Worm (Caenorhabditis elegans) whole organism, L4 larva: Measurements from ENCODE around the gene T06E4.5.

ENCODE experiments used
- Y5F2A.4 ChIP-seq: fragments of 200-800 bp; sonication (Bioruptor generic); optimal IDR thresholded peaks from 2 replicates; lab custom pipeline; 2018; ENCODE audit warnings: mild to moderate bottlenecking, missing genetic modification characterization, missing compliant biosample characterization
- Y75B8A.6 ChIP-seq: fragments of 200-800 bp; sonication (Bioruptor generic); IDR thresholded peaks from 2 replicates; pipeline ENCODE4 v1.3.6; 2022; ENCODE audit warnings: missing genetic modification reagents, missing genetic modification characterization, missing compliant biosample characterization
- aha-1 ChIP-seq: fragments of 150-350 bp; peaks from one replicate; lab custom pipeline; 2014; ENCODE audit warnings: missing biosample characterization, missing genetic modification characterization
- aly-2 ChIP-seq: sonication (generic microtip); optimal IDR thresholded peaks from 2 replicates; lab custom pipeline; 2018; ENCODE audit warnings: missing biosample characterization, missing genetic modification characterization
- ctbp-1 ChIP-seq: fragments of 200-800 bp; sonication (Bioruptor generic); IDR thresholded peaks from 2 replicates; pipeline ENCODE4 v1.3.6; 2022; ENCODE audit warnings: missing genetic modification reagents, missing genetic modification characterization, missing compliant biosample characterization
- dve-1 ChIP-seq: sonication (generic microtip); optimal IDR thresholded peaks from 2 replicates; lab custom pipeline; 2017; ENCODE audit warnings: antibody characterized with exemption, mild to moderate bottlenecking, missing genetic modification characterization, missing compliant biosample characterization; ENCODE audit not compliant: insufficient read depth
- egl-27 ChIP-seq: sonication (generic microtip); optimal IDR thresholded peaks from 3 replicates; lab custom pipeline; 2017; ENCODE audit warnings: missing biosample characterization, missing genetic modification reagents, missing genetic modification characterization
- egl-43 ChIP-seq: fragments of 200-800 bp; sonication (Bioruptor generic); IDR thresholded peaks from 2 replicates; pipeline ENCODE4 v1.3.6; 2022; ENCODE audit warnings: missing genetic modification reagents, missing genetic modification characterization, missing compliant biosample characterization
- fkh-10 ChIP-seq: fragments of 150-350 bp; optimal IDR thresholded peaks from 2 replicates; lab custom pipeline; 2014; ENCODE audit warnings: missing biosample characterization, missing genetic modification reagents, missing genetic modification characterization
- hlh-30 ChIP-seq: sonication (generic microtip); optimal IDR thresholded peaks from 2 replicates; lab custom pipeline; 2017; ENCODE audit warnings: antibody characterized with exemption, mild to moderate bottlenecking, missing genetic modification characterization, missing compliant biosample characterization; ENCODE audit not compliant: insufficient read depth
- lin-1 ChIP-seq: fragments of 200-800 bp; sonication (Bioruptor generic); IDR thresholded peaks from 2 replicates; pipeline ENCODE4 v1.3.6; 2022; ENCODE audit warnings: missing genetic modification reagents, missing genetic modification characterization, missing compliant biosample characterization
- lin-39 ChIP-seq: fragments of 150-350 bp; optimal IDR thresholded peaks from 2 replicates; lab custom pipeline; 2014; ENCODE audit warnings: missing biosample characterization, missing genetic modification reagents, missing genetic modification characterization
- madf-5 ChIP-seq, 2 experiments: fragments of 200-800 bp; sonication (Bioruptor generic); IDR thresholded peaks; 2 replicates each; pipeline ENCODE4 v1.3.6; 2022; ENCODE audit warnings: missing compliant biosample characterization in 2 of 2, missing genetic modification characterization in 2 of 2
- madf-9 ChIP-seq: fragments of 200-800 bp; sonication (Bioruptor generic); conservative IDR thresholded peaks from 2 replicates; pipeline ENCODE4 v1.3.6; 2022; ENCODE audit warnings: missing genetic modification reagents, missing genetic modification characterization, missing compliant biosample characterization
- mdl-1 ChIP-seq, 2 experiments: fragments of 150-350 bp in 1 of 2; sonication (generic microtip) in 1 of 2; optimal IDR thresholded peaks; 2 replicates each; lab custom pipeline; 2014 to 2017; ENCODE audit warnings: missing biosample characterization in 2 of 2, missing genetic modification characterization in 2 of 2
- mdt-29 ChIP-seq: fragments of 200-800 bp; sonication (Bioruptor generic); IDR thresholded peaks from 2 replicates; pipeline ENCODE4 v1.3.6; 2022; ENCODE audit warnings: missing genetic modification reagents, missing genetic modification characterization, missing compliant biosample characterization
- nhr-237 ChIP-seq: sonication (generic microtip); optimal IDR thresholded peaks from 2 replicates; lab custom pipeline; 2017; ENCODE audit warnings: missing biosample characterization, missing genetic modification characterization
- nhr-25 ChIP-seq: sonication (generic microtip); optimal IDR thresholded peaks from 2 replicates; lab custom pipeline; 2017; ENCODE audit warnings: missing genetic modification characterization, mild to moderate bottlenecking, missing compliant biosample characterization, antibody characterized with exemption, moderate library complexity, borderline replicate concordance; ENCODE audit not compliant: insufficient read depth
- nhr-41 ChIP-seq: fragments of 200-800 bp; sonication (Bioruptor generic); IDR thresholded peaks from 2 replicates; pipeline ENCODE4 v1.3.6; 2022; ENCODE audit warnings: missing genetic modification reagents, missing genetic modification characterization, missing compliant biosample characterization
- nhr-77 ChIP-seq: fragments of 150-350 bp; optimal IDR thresholded peaks from 2 replicates; lab custom pipeline; 2014; ENCODE audit warnings: missing biosample characterization, missing genetic modification characterization
- php-3 ChIP-seq: fragments of 200-800 bp; sonication (Bioruptor generic); IDR thresholded peaks from 2 replicates; pipeline ENCODE4 v1.3.6; 2022; ENCODE audit warnings: missing genetic modification reagents, missing genetic modification characterization, missing compliant biosample characterization
- rbr-2 ChIP-seq: sonication (generic microtip); optimal IDR thresholded peaks from 2 replicates; lab custom pipeline; 2016; ENCODE audit warnings: missing genotype, missing genetic modification characterization, missing compliant biosample characterization
- saeg-2 ChIP-seq: fragments of 200-800 bp; sonication (Bioruptor generic); IDR thresholded peaks from 2 replicates; pipeline ENCODE4 v1.3.6; 2022; ENCODE audit warnings: missing genetic modification reagents, missing genetic modification characterization, missing compliant biosample characterization
- set-16 ChIP-seq: fragments of 200-800 bp; sonication (Bioruptor generic); IDR thresholded peaks from 2 replicates; pipeline ENCODE4 v1.3.6; 2022; ENCODE audit warnings: missing genetic modification reagents, missing genetic modification characterization, missing compliant biosample characterization
- tag-97 ChIP-seq: fragments of 200-800 bp; sonication (Bioruptor generic); IDR thresholded peaks from 2 replicates; pipeline ENCODE4 v1.3.6; 2022; ENCODE audit warnings: missing genetic modification characterization, missing compliant biosample characterization
- unc-39 ChIP-seq: sonication (generic microtip); optimal IDR thresholded peaks from 2 replicates; lab custom pipeline; 2017; ENCODE audit warnings: missing biosample characterization, missing genetic modification characterization
- unc-62 ChIP-seq, 3 experiments: fragments of 150-350 bp in 1 of 3; sonication (generic microtip); optimal IDR thresholded peaks in 2 of 3; peaks in 1 of 3; 1 replicate in 1 of 3; 2 replicates in 2 of 3; lab custom pipeline; 2014 to 2017; ENCODE audit warnings: missing biosample characterization in 3 of 3, missing genetic modification characterization in 3 of 3, missing genetic modification reagents in 3 of 3, missing genotype in 1 of 3
- vab-7 ChIP-seq: fragments of 200-800 bp; sonication (Bioruptor generic); IDR thresholded peaks from 2 replicates; pipeline ENCODE4 v1.3.6; 2022; ENCODE audit warnings: missing genetic modification reagents, missing genetic modification characterization, missing compliant biosample characterization
- zag-1 ChIP-seq: fragments of 150-350 bp; optimal IDR thresholded peaks from 2 replicates; lab custom pipeline; 2014; ENCODE audit warnings: missing biosample characterization, missing genetic modification characterization
- zfp-2 ChIP-seq: sonication (generic microtip); optimal IDR thresholded peaks from 2 replicates; lab custom pipeline; 2016; ENCODE audit warnings: mild to moderate bottlenecking, missing genetic modification characterization, missing compliant biosample characterization
- zip-2 ChIP-seq: fragments of 150-350 bp; optimal IDR thresholded peaks from 2 replicates; lab custom pipeline; 2014; ENCODE audit warnings: missing biosample characterization, missing genetic modification characterization
- ztf-7 ChIP-seq: fragments of 150-350 bp; optimal IDR thresholded peaks from 2 replicates; lab custom pipeline; 2014; ENCODE audit warnings: missing biosample characterization, missing genetic modification characterization

Gene T06E4.5

ce11 chrV:9618420-9618819 lies 12.6 kb upstream of the T06E4.5 start:
- TF ChIP-seq madf-9 (GFP tag; lab: Robert Waterston, UW), result no peak
- no peak for TF ChIP-seq nhr-237
- TF ChIP-seq set-16 (GFP tag; lab: Robert Waterston, UW), result peak; percentile 96
- TF ChIP-seq lin-1 (GFP tag; lab: Robert Waterston, UW), result no peak
- TF ChIP-seq zfp-2 (tag; lab: Kevin White, UChicago), result no peak
- 0 out of 2 replicates have a peak, but pooled peaks have one; percentile 17 for TF ChIP-seq vab-7 (GFP tag; lab: Robert Waterston, UW)
- TF ChIP-seq egl-43 (GFP tag; lab: Robert Waterston, UW), result peak; percentile 74
- no peak for TF ChIP-seq unc-39
- TF ChIP-seq Y75B8A.6, result no peak
- TF ChIP-seq fkh-10, result no peak

ce11 chrV:9618919-9619318 lies 12.1 kb upstream of the T06E4.5 start, which contains the start of gene idpc-7:
TSS of gene idpc-7 (minus strand) at chrV:9619019.
- TF ChIP-seq lin-39 (tag; lab: Kevin White, UChicago), result no peak
- no peak for TF ChIP-seq mdl-1 (tag; optimal IDR thresholded peaks at IDR 0.05; lab: Kevin White, UChicago)
- no peak for TF ChIP-seq hlh-30 (tag; lab: Kevin White, UChicago)
- TF ChIP-seq nhr-41 (GFP tag; lab: Robert Waterston, UW), result no peak
- TF ChIP-seq zag-1, result no peak
- no peak for TF ChIP-seq nhr-25
- TF ChIP-seq mdt-29 (GFP tag; lab: Robert Waterston, UW), result no peak
- TF ChIP-seq fkh-10, result no peak
- no peak for TF ChIP-seq aha-1

ce11 chrV:9619850-9620249 lies 11.2 kb upstream of the T06E4.5 start, which contains the start of gene idpc-6:
TSS of gene idpc-6 (plus strand) at chrV:9620150.
- TF ChIP-seq tag-97 (no peak), aly-2 (tag; lab: Kevin White, UChicago) (no peak), ztf-7 (tag; lab: Kevin White, UChicago) (no peak), Y5F2A.4 (GFP tag; lab: Kevin White, UChicago) (no peak), ctbp-1 (no peak), egl-27 (tag; lab: Kevin White, UChicago) (no peak), zip-2 (tag; lab: Kevin White, UChicago) (no peak), nhr-77 (tag; lab: Kevin White, UChicago) (no peak), rbr-2 (tag; lab: Kevin White, UChicago) (no peak)

- 0 out of 2 replicates have a peak, but pooled peaks have one; percentile 19 for TF ChIP-seq php-3
- TF ChIP-seq madf-5 (GFP tag; IDR thresholded peaks at IDR 0.05; lab: Robert Waterston, UW), result 0 out of 4 replicates have a peak, but pooled peaks of 1 of the 2 experiments have one; percentile 32
- TF ChIP-seq set-16 (GFP tag; lab: Robert Waterston, UW), result peak; percentile 95
- peak; percentile 52; the same call in 1 of the 2 replicates for TF ChIP-seq egl-43 (GFP tag; lab: Robert Waterston, UW)
- no peak for TF ChIP-seq dve-1 (tag; lab: Kevin White, UChicago)
- TF ChIP-seq aly-2 (tag; lab: Kevin White, UChicago), result no peak
- TF ChIP-seq saeg-2, result 0 out of 2 replicates have a peak, but pooled peaks have one; percentile 39
Observed at ce11 chrV:9620417-9620816, 10.6 kb upstream of the T06E4.5 start.

- TF ChIP-seq egl-43 (GFP tag; lab: Robert Waterston, UW), result no peak
- TF ChIP-seq ztf-7 (tag; lab: Kevin White, UChicago), result no peak
- TF ChIP-seq unc-62 (GFP tag; optimal IDR thresholded peaks at IDR 0.05 in 1 of 2; lab: Kevin White, UChicago), result peak in 1 of 2 experiments; percentile 95
- no peak for TF ChIP-seq unc-62 (tag; optimal IDR thresholded peaks at IDR 0.05; lab: Kevin White, UChicago)
Observed at ce11 chrV:9621437-9621836, 9.6 kb upstream of the T06E4.5 start.
